Worm (Caenorhabditis elegans) whole organism, late embryonic: ENCODE data around the gene srw-108.

ENCODE experiments used
- C08G9.2 ChIP-seq: sonication (generic microtip); optimal IDR thresholded peaks from 2 replicates; lab custom pipeline; 2016; ENCODE audit warnings: mild to moderate bottlenecking, missing genetic modification characterization, moderate library complexity, missing compliant biosample characterization
- K02D7.2 ChIP-seq: sonication (generic microtip); optimal IDR thresholded peaks from 2 replicates; lab custom pipeline; 2017; ENCODE audit warnings: mild to moderate bottlenecking, missing genetic modification characterization, missing compliant biosample characterization
- K09A11.1 ChIP-seq: sonication (generic microtip); optimal IDR thresholded peaks from 2 replicates; lab custom pipeline; 2017; ENCODE audit warnings: antibody characterized with exemption, mild to moderate bottlenecking, missing genetic modification characterization, missing compliant biosample characterization; ENCODE audit not compliant: insufficient read depth
- T23F11.4 ChIP-seq: fragments of 200-800 bp; sonication (Bioruptor generic); optimal IDR thresholded peaks from 2 replicates; lab custom pipeline; 2018; ENCODE audit warnings: mild to moderate bottlenecking, missing genetic modification characterization, missing compliant biosample characterization
- Y22D7AL.16 ChIP-seq: sonication (generic microtip); optimal IDR thresholded peaks from 2 replicates; lab custom pipeline; 2016; ENCODE audit warnings: missing genetic modification characterization, missing compliant biosample characterization
- ceh-14 ChIP-seq: sonication (generic microtip); optimal IDR thresholded peaks from 2 replicates; lab custom pipeline; 2016; ENCODE audit warnings: missing genotype, missing genetic modification characterization, missing compliant biosample characterization
- ceh-19 ChIP-seq: fragments of 200-800 bp; sonication (Bioruptor generic); optimal IDR thresholded peaks from 2 replicates; lab custom pipeline; 2018; ENCODE audit warnings: mild to moderate bottlenecking, missing genetic modification characterization, missing compliant biosample characterization
- ceh-2 ChIP-seq: sonication (generic microtip); optimal IDR thresholded peaks from 2 replicates; lab custom pipeline; 2016; ENCODE audit warnings: missing genotype, missing genetic modification characterization, missing compliant biosample characterization
- ceh-24 ChIP-seq: sonication (generic microtip); optimal IDR thresholded peaks from 2 replicates; lab custom pipeline; 2016; ENCODE audit warnings: mild to moderate bottlenecking, missing genetic modification characterization, missing compliant biosample characterization
- ceh-30 ChIP-seq: fragments of 150-350 bp; optimal IDR thresholded peaks from 2 replicates; lab custom pipeline; 2014; ENCODE audit warnings: missing biosample characterization, missing genetic modification characterization
- ceh-48 ChIP-seq: sonication (generic microtip); optimal IDR thresholded peaks from 2 replicates; lab custom pipeline; 2016; ENCODE audit warnings: missing genetic modification characterization, inconsistent platforms, missing compliant biosample characterization
- che-1 ChIP-seq: sonication (generic microtip); optimal IDR thresholded peaks from 2 replicates; lab custom pipeline; 2016; ENCODE audit warnings: mild to moderate bottlenecking, missing genetic modification characterization, missing compliant biosample characterization
- dve-1 ChIP-seq: sonication (generic microtip); optimal IDR thresholded peaks from 2 replicates; lab custom pipeline; 2017; ENCODE audit warnings: antibody characterized with exemption, mild to moderate bottlenecking, missing genetic modification characterization, missing compliant biosample characterization
- elt-4 ChIP-seq: sonication (generic microtip); optimal IDR thresholded peaks from 2 replicates; lab custom pipeline; 2016; ENCODE audit warnings: missing genetic modification characterization, missing compliant biosample characterization
- ets-4 ChIP-seq: sonication (generic microtip); optimal IDR thresholded peaks from 2 replicates; lab custom pipeline; 2016; ENCODE audit warnings: missing genetic modification characterization, missing compliant biosample characterization
- gmeb-2 ChIP-seq: sonication (generic microtip); optimal IDR thresholded peaks from 2 replicates; lab custom pipeline; 2016; ENCODE audit warnings: missing genetic modification characterization, inconsistent platforms, missing compliant biosample characterization
- hlh-13 ChIP-seq: fragments of 200-800 bp; sonication (Bioruptor generic); optimal IDR thresholded peaks from 2 replicates; lab custom pipeline; 2018; ENCODE audit warnings: mild to moderate bottlenecking, missing genetic modification characterization, missing compliant biosample characterization
- hlh-30 ChIP-seq: sonication (generic microtip); optimal IDR thresholded peaks from 2 replicates; lab custom pipeline; 2017; ENCODE audit warnings: antibody characterized with exemption, missing genetic modification characterization, missing compliant biosample characterization; ENCODE audit not compliant: insufficient read depth
- hlh-6 ChIP-seq: sonication (generic microtip); optimal IDR thresholded peaks from 2 replicates; lab custom pipeline; 2016; ENCODE audit warnings: missing genotype, missing genetic modification characterization, missing compliant biosample characterization
- lim-6 ChIP-seq: sonication (generic microtip); optimal IDR thresholded peaks from 2 replicates; lab custom pipeline; 2016; ENCODE audit warnings: missing genetic modification characterization, missing compliant biosample characterization
- lin-11 ChIP-seq: fragments of 200-800 bp; sonication (Bioruptor generic); optimal IDR thresholded peaks from 2 replicates; lab custom pipeline; 2018; ENCODE audit warnings: mild to moderate bottlenecking, missing genetic modification characterization, missing compliant biosample characterization
- madf-2 ChIP-seq: sonication (generic microtip); optimal IDR thresholded peaks from 2 replicates; lab custom pipeline; 2017; ENCODE audit warnings: missing genetic modification characterization, missing compliant biosample characterization
- nfya-1 ChIP-seq: sonication (generic microtip); optimal IDR thresholded peaks from 2 replicates; lab custom pipeline; 2017; ENCODE audit warnings: missing genetic modification characterization, mild to moderate bottlenecking, missing compliant biosample characterization, antibody characterized with exemption, moderate library complexity
- nhr-11 ChIP-seq: fragments of 150-350 bp; optimal IDR thresholded peaks from 2 replicates; lab custom pipeline; 2014; ENCODE audit warnings: missing biosample characterization, missing genetic modification characterization
- npax-4 ChIP-seq: sonication (generic microtip); optimal IDR thresholded peaks from 2 replicates; lab custom pipeline; 2016; ENCODE audit warnings: missing genetic modification characterization, missing compliant biosample characterization
- odd-2 ChIP-seq: sonication (generic microtip); optimal IDR thresholded peaks from 2 replicates; lab custom pipeline; 2017; ENCODE audit warnings: antibody characterized with exemption, mild to moderate bottlenecking, missing genetic modification characterization, missing compliant biosample characterization
- pat-9 ChIP-seq: fragments of 200-800 bp; sonication (Bioruptor generic); optimal IDR thresholded peaks from 2 replicates; lab custom pipeline; 2018; ENCODE audit warnings: mild to moderate bottlenecking, missing genetic modification characterization, moderate library complexity, missing compliant biosample characterization
- pax-1 ChIP-seq: fragments of 150-350 bp; optimal IDR thresholded peaks from 2 replicates; lab custom pipeline; 2014; ENCODE audit warnings: missing biosample characterization, missing genetic modification characterization
- pha-2 ChIP-seq: sonication (generic microtip); optimal IDR thresholded peaks from 2 replicates; lab custom pipeline; 2017; ENCODE audit warnings: mild to moderate bottlenecking, missing genetic modification characterization, missing compliant biosample characterization
- pha-4 ChIP-seq: fragments of 150-350 bp; optimal IDR thresholded peaks from 2 replicates; lab custom pipeline; 2018; ENCODE audit warnings: missing biosample characterization, missing genetic modification reagents, missing genetic modification characterization
- pqm-1 ChIP-seq: sonication (generic microtip); optimal IDR thresholded peaks from 2 replicates; lab custom pipeline; 2016; ENCODE audit warnings: missing genetic modification characterization, missing compliant biosample characterization
- pros-1 ChIP-seq: fragments of 150-350 bp; optimal IDR thresholded peaks from 2 replicates; lab custom pipeline; 2014; ENCODE audit warnings: missing biosample characterization, missing genetic modification reagents, missing genetic modification characterization
- rnt-1 ChIP-seq: sonication (generic microtip); optimal IDR thresholded peaks from 2 replicates; lab custom pipeline; 2016; ENCODE audit warnings: missing genetic modification characterization, missing compliant biosample characterization
- sox-2 ChIP-seq: fragments of 200-800 bp; sonication (Bioruptor generic); IDR thresholded peaks from 2 replicates; pipeline ENCODE4 v1.3.6; 2022; ENCODE audit warnings: missing genetic modification reagents, missing genetic modification characterization, missing compliant biosample characterization
- sox-4 ChIP-seq: sonication (generic microtip); optimal IDR thresholded peaks from 2 replicates; lab custom pipeline; 2017; ENCODE audit warnings: mild to moderate bottlenecking, missing genetic modification characterization, inconsistent platforms, missing compliant biosample characterization
- syd-9 ChIP-seq: sonication (generic microtip); optimal IDR thresholded peaks from 2 replicates; lab custom pipeline; 2016; ENCODE audit warnings: mild to moderate bottlenecking, missing genetic modification characterization, moderate library complexity, missing compliant biosample characterization
- tbx-2 ChIP-seq: sonication (generic microtip); optimal IDR thresholded peaks from 2 replicates; lab custom pipeline; 2016; ENCODE audit warnings: missing genetic modification characterization, missing compliant biosample characterization
- unc-3 ChIP-seq, 2 experiments: fragments of 200-800 bp in 1 of 2; sonication (Bioruptor generic) in 1 of 2; sonication (generic microtip) in 1 of 2; conservative IDR thresholded peaks in 1 of 2; optimal IDR thresholded peaks in 1 of 2; 2 replicates each; pipeline versions ENCODE4 v1.3.6 to Lab custom; 2016 to 2022; ENCODE audit warnings: missing compliant biosample characterization in 2 of 2, missing genetic modification characterization in 2 of 2, missing genetic modification reagents in 1 of 2
- unc-55 ChIP-seq: sonication (generic microtip); optimal IDR thresholded peaks from 2 replicates; lab custom pipeline; 2017; ENCODE audit warnings: missing biosample characterization, missing genetic modification reagents, missing genetic modification characterization
- zip-5 ChIP-seq: sonication (generic microtip); optimal IDR thresholded peaks from 2 replicates; lab custom pipeline; 2016; ENCODE audit warnings: missing genetic modification characterization, missing compliant biosample characterization
- ztf-16 ChIP-seq: sonication (generic microtip); optimal IDR thresholded peaks from 2 replicates; lab custom pipeline; 2017; ENCODE audit warnings: missing genetic modification characterization, missing compliant biosample characterization

srw-108 gene

ce11 chrV:559940-560339 is 32.2 kb downstream of the srw-108 start, which contains the start of gene srx-7:
TSS of gene srx-7 (plus strand) at chrV:560195.
- TF ChIP-seq pha-2 (tag; lab: Kevin White, UChicago) (no peak), hlh-13 (GFP tag; lab: Kevin White, UChicago) (no peak), ceh-2 (tag; lab: Kevin White, UChicago) (no peak), unc-55 (GFP tag; lab: Kevin White, UChicago) (no peak), gmeb-2 (no peak)
- TF ChIP-seq, all 69 proteins: peak for 0

- TF ChIP-seq unc-3 (GFP tag; conservative IDR thresholded peaks at IDR 0.05; lab: Robert Waterston, UW) (no peak), unc-3 (tag; optimal IDR thresholded peaks at IDR 0.05; lab: Kevin White, UChicago) (no peak), pros-1 (tag; lab: Kevin White, UChicago) (no peak), dve-1 (tag; lab: Kevin White, UChicago) (no peak), zip-5 (tag; lab: Kevin White, UChicago) (no peak), nfya-1 (no peak), lin-11 (no peak), odd-2 (tag; lab: Kevin White, UChicago) (no peak), pax-1 (tag; lab: Kevin White, UChicago) (no peak), K09A11.1 (tag; lab: Kevin White, UChicago) (no peak), ceh-2 (tag; lab: Kevin White, UChicago) (no peak), ceh-30 (tag; lab: Kevin White, UChicago) (no peak), pqm-1 (tag; lab: Kevin White, UChicago) (no peak), pha-4 (tag; lab: Kevin White, UChicago) (no peak), hlh-6 (tag; lab: Kevin White, UChicago) (no peak), elt-4 (tag; lab: Kevin White, UChicago) (no peak), ztf-16 (tag; lab: Kevin White, UChicago) (no peak), ceh-24 (no peak)
Observed at ce11 chrV:562834-563233, 35.1 kb downstream of the srw-108 start, which contains the start of gene C14C6.2. TSS of gene C14C6.2 (plus strand) at chrV:563134.

ce11 chrV:565984-566383 is 38.3 kb downstream of the srw-108 start, which contains the start of gene sri-73:
TSS of gene sri-73 (minus strand) at chrV:566084.
- no peak for TF ChIP-seq rnt-1 (tag; lab: Kevin White, UChicago)
- TF ChIP-seq che-1 (tag; lab: Kevin White, UChicago), result no peak
- no peak for TF ChIP-seq npax-4 (tag; lab: Kevin White, UChicago)
- TF ChIP-seq ceh-48 (tag; lab: Kevin White, UChicago), result no peak
- TF ChIP-seq sox-2 (GFP tag; lab: Robert Waterston, UW), result no peak
- no peak for TF ChIP-seq hlh-30 (tag; lab: Kevin White, UChicago)
- TF ChIP-seq lin-11, result no peak
- no peak for TF ChIP-seq lim-6
- no peak for TF ChIP-seq Y22D7AL.16
- no peak for TF ChIP-seq nhr-11
- TF ChIP-seq pha-2 (tag; lab: Kevin White, UChicago), result no peak
- no peak for TF ChIP-seq K02D7.2 (tag; lab: Kevin White, UChicago)
- TF ChIP-seq ceh-14 (tag; lab: Kevin White, UChicago), result no peak
- TF ChIP-seq ceh-19 (GFP tag; lab: Kevin White, UChicago), result no peak
- TF ChIP-seq syd-9 (tag; lab: Kevin White, UChicago), result no peak

ce11 chrV:568105-568504 is 40.4 kb downstream of the srw-108 start, which contains the start of gene sri-72:
TSS of gene sri-72 (minus strand) at chrV:568205.
- TF ChIP-seq tbx-2 (tag; lab: Kevin White, UChicago) (no peak), lin-11 (no peak), pax-1 (tag; lab: Kevin White, UChicago) (no peak), madf-2 (tag; lab: Kevin White, UChicago) (no peak), pqm-1 (tag; lab: Kevin White, UChicago) (no peak), ceh-24 (no peak), C08G9.2 (tag; lab: Kevin White, UChicago) (no peak), T23F11.4 (GFP tag; lab: Kevin White, UChicago) (no peak), ets-4 (no peak), dve-1 (tag; lab: Kevin White, UChicago) (no peak), pat-9 (tag; lab: Kevin White, UChicago) (no peak), sox-4 (tag; lab: Kevin White, UChicago) (no peak), npax-4 (tag; lab: Kevin White, UChicago) (no peak)
- TF ChIP-seq, all 69 proteins: peak for 0
